ENCODE assay signal across 4 fruit fly cellular contexts in the genomic region with DNA sequence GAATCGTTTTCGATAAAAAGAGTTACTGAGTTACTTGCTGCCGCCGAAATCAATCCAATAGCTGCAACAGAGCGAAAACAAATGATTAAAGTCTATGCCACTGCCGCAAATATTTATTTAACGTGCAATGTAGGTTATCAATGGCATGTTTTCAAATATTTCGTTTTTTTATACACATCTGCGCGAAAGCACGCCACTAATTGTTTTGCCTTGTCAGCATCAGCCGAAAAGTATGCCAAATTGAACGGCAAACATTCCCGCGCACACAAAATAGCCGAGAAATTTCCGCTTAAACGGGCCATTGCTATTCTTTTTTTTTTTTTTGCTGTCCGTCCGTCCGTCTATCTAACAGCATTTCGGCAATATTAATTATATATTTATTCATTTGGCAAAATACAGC.
TF ChIP-seq lines count a peak whose summit lies in the region.

No protein-coding gene starts in this region.

- TF ChIP-seq CTCF in whole organism, embryonic (GFP tag; optimal IDR thresholded peaks at IDR 0.05; lab: Kevin White, UChicago) = no peak

TF ChIP-seq in whole organism, embryonic, 481 proteins besides CTCF, POLR2A, EP300 and RAD21 (continues in another document):
- no peak for TF ChIP-seq CG34422 (GFP tag; IDR thresholded peaks at IDR 0.05; lab: Robert Waterston, UW)
- TF ChIP-seq Xrp1 (GFP tag; IDR thresholded peaks at IDR 0.05; lab: Robert Waterston, UW) = no peak
- no peak for TF ChIP-seq tgo (GFP tag; IDR thresholded peaks at IDR 0.05; lab: Robert Waterston, UW)
- TF ChIP-seq btn (GFP tag; optimal IDR thresholded peaks at IDR 0.05; lab: Kevin White, UChicago) = no peak
- no peak for TF ChIP-seq ato (GFP tag; IDR thresholded peaks at IDR 0.05; lab: Robert Waterston, UW; ENCODE audit: partially characterized antibody)
- no peak for TF ChIP-seq CG8290 (GFP tag; optimal IDR thresholded peaks at IDR 0.05; lab: Kevin White, UChicago)
- peak in 1 of 2 experiments; percentile 3 for TF ChIP-seq CG8290 (tag; optimal IDR thresholded peaks at IDR 0.05; lab: Kevin White, UChicago)
- TF ChIP-seq CG1529 (GFP tag; optimal IDR thresholded peaks at IDR 0.05; lab: Kevin White, UChicago) = no peak
- no peak for TF ChIP-seq CG2116 (GFP tag; optimal IDR thresholded peaks at IDR 0.05; lab: Kevin White, UChicago)
- TF ChIP-seq D19A (tag; optimal IDR thresholded peaks at IDR 0.05; lab: Kevin White, UChicago) = no peak
- TF ChIP-seq jing (GFP tag; optimal IDR thresholded peaks at IDR 0.05; lab: Kevin White, UChicago) = no peak
- TF ChIP-seq al (GFP tag; IDR thresholded peaks at IDR 0.05; lab: Robert Waterston, UW) = no peak
- no peak for TF ChIP-seq NC2β (GFP tag; optimal IDR thresholded peaks at IDR 0.05; lab: Kevin White, UChicago)
- no peak for TF ChIP-seq CG10979 (tag; optimal IDR thresholded peaks at IDR 0.05; lab: Kevin White, UChicago)
- no peak for TF ChIP-seq BEAF-32 (GFP tag; optimal IDR thresholded peaks at IDR 0.05; lab: Kevin White, UChicago)
- no peak for TF ChIP-seq ac (GFP tag; optimal IDR thresholded peaks at IDR 0.05; lab: Kevin White, UChicago)
- TF ChIP-seq CG34376 (GFP tag; optimal IDR thresholded peaks at IDR 0.05; lab: Kevin White, UChicago) = no peak
- TF ChIP-seq eve (GFP tag; optimal IDR thresholded peaks at IDR 0.05; lab: Kevin White, UChicago) = peak in 1 of 2 experiments; percentile 25
- TF ChIP-seq CG7271 (tag; optimal IDR thresholded peaks at IDR 0.05; lab: Kevin White, UChicago) = no peak
- TF ChIP-seq CG1647 (GFP tag; optimal IDR thresholded peaks at IDR 0.05; lab: Kevin White, UChicago) = no peak
- TF ChIP-seq zfh1 (GFP tag; IDR thresholded peaks at IDR 0.05; lab: Robert Waterston, UW) = no peak
- 0 out of 2 replicates have a peak, but pooled peaks have one; percentile 8 for TF ChIP-seq CG14441 (GFP tag; IDR thresholded peaks at IDR 0.05; lab: Robert Waterston, UW)

TF ChIP-seq in whole organism, prepupa, 60 proteins besides CTCF, POLR2A, EP300 and RAD21:
- TF ChIP-seq Sox102F (GFP tag; optimal IDR thresholded peaks at IDR 0.05; lab: Kevin White, UChicago) = no peak
- no peak for TF ChIP-seq Ets96B (tag; optimal IDR thresholded peaks at IDR 0.05; lab: Kevin White, UChicago)
- peak; percentile 24 for TF ChIP-seq Eip78C (GFP tag; lab: Kevin White, UChicago)
- no peak for TF ChIP-seq esn (GFP tag; optimal IDR thresholded peaks at IDR 0.05; lab: Kevin White, UChicago)
- no peak for TF ChIP-seq lz (GFP tag; optimal IDR thresholded peaks at IDR 0.05; lab: Kevin White, UChicago)
- TF ChIP-seq CG8632 (GFP tag; optimal IDR thresholded peaks at IDR 0.05; lab: Kevin White, UChicago) = no peak
- TF ChIP-seq CG11902 (GFP tag; optimal IDR thresholded peaks at IDR 0.05; lab: Kevin White, UChicago) = no peak
- TF ChIP-seq Smox (GFP tag; optimal IDR thresholded peaks at IDR 0.05; lab: Kevin White, UChicago) = no peak
- TF ChIP-seq Blimp-1 (GFP tag; optimal IDR thresholded peaks at IDR 0.05; lab: Kevin White, UChicago) = no peak
- no peak for TF ChIP-seq Eip75B (GFP tag; optimal IDR thresholded peaks at IDR 0.05; lab: Kevin White, UChicago)
- no peak for TF ChIP-seq Gug (GFP tag; IDR thresholded peaks at IDR 0.05; lab: Robert Waterston, UW)
- TF ChIP-seq fkh (GFP tag; optimal IDR thresholded peaks at IDR 0.05; lab: Kevin White, UChicago) = peak; percentile 7
- TF ChIP-seq Hr39 (GFP tag; optimal IDR thresholded peaks at IDR 0.05; lab: Kevin White, UChicago) = no peak
- TF ChIP-seq CG32006 (GFP tag; optimal IDR thresholded peaks at IDR 0.05; lab: Kevin White, UChicago) = peak; percentile 12
- TF ChIP-seq CG4318 (GFP tag; optimal IDR thresholded peaks at IDR 0.05; lab: Kevin White, UChicago) = no peak
- TF ChIP-seq fd59A (GFP tag; optimal IDR thresholded peaks at IDR 0.05; lab: Kevin White, UChicago) = no peak
- TF ChIP-seq CG9139 (GFP tag; optimal IDR thresholded peaks at IDR 0.05; lab: Kevin White, UChicago) = no peak
- TF ChIP-seq fd85E (GFP tag; optimal IDR thresholded peaks at IDR 0.05; lab: Kevin White, UChicago) = no peak
- TF ChIP-seq svp (GFP tag; lab: Kevin White, UChicago) = peak; percentile 94
- no peak for TF ChIP-seq CG8319 (GFP tag; optimal IDR thresholded peaks at IDR 0.05; lab: Kevin White, UChicago)
- TF ChIP-seq CG6808 (GFP tag; optimal IDR thresholded peaks at IDR 0.05; lab: Kevin White, UChicago) = no peak
- no peak for TF ChIP-seq Met (GFP tag; optimal IDR thresholded peaks at IDR 0.05; lab: Kevin White, UChicago)

TF ChIP-seq in whole organism, pupa, 21 proteins besides CTCF, POLR2A, EP300 and RAD21:
- TF ChIP-seq CG15710 (tag; optimal IDR thresholded peaks at IDR 0.05; lab: Kevin White, UChicago) (no peak), CG13204 (GFP tag; optimal IDR thresholded peaks at IDR 0.05; lab: Kevin White, UChicago) (no peak), Pif1A (GFP tag; optimal IDR thresholded peaks at IDR 0.05; lab: Kevin White, UChicago) (no peak), CG14655 (GFP tag; optimal IDR thresholded peaks at IDR 0.05; lab: Kevin White, UChicago) (no peak), CG8159 (tag; optimal IDR thresholded peaks at IDR 0.05; lab: Kevin White, UChicago) (no peak), CG4496 (GFP tag; IDR thresholded peaks at IDR 0.05; lab: Robert Waterston, UW) (peak; percentile 71)
TF ChIP-seq in whole organism, pupa: peak in this region for 1.

TF ChIP-seq in whole organism, wandering third instar larva, 38 proteins besides CTCF, POLR2A, EP300 and RAD21:
- peak; percentile 80 for TF ChIP-seq Myc (optimal IDR thresholded peaks at IDR 0.05; lab: Kevin White, UChicago)
- no peak for TF ChIP-seq br (GFP tag; optimal IDR thresholded peaks at IDR 0.05; lab: Kevin White, UChicago)
- TF ChIP-seq Vsx2 (GFP tag; optimal IDR thresholded peaks at IDR 0.05; lab: Kevin White, UChicago; ENCODE audit: partially characterized antibody) = peak; percentile 53
- peak; percentile 62 for TF ChIP-seq N (GFP tag; optimal IDR thresholded peaks at IDR 0.05; lab: Kevin White, UChicago)
